Fruit fly (Drosophila melanogaster): Measurements from ENCODE around the gene PMCA.

The PMCA gene

DNA sequence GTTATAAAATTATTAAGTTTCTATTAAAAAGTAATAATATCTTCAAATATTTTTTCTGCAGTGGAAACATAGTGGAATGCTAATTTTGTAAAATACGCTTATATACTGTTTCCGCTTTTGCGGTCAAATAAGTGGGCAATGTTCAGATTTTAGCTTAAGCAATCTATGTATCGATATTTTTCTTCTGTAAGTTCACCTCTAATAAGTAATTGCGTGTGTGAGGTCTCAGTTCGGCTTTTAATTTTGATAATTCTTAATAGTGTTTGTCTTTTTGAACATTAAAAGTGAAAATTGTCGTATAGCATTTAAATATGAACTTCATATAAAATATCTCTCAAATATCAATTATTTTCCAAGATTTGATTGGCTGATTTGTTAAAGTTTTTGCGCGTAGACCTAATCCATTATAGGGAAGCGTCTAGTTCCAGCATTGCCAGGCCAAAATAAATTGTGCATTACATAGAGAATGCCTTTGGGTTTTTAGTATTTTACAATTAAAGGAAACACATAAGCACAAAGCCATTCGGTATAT is 1.1 kb upstream of the PMCA start, which contains the start of gene Hcf (continued):
- TF ChIP-seq CG12659 (GFP tag; optimal IDR thresholded peaks at IDR 0.05): peak; percentile 76
- TF ChIP-seq stc (GFP tag; IDR thresholded peaks at IDR 0.05): no peak
- no peak for TF ChIP-seq CG8924 (tag; optimal IDR thresholded peaks at IDR 0.05)
- no peak for TF ChIP-seq fd102C (GFP tag; optimal IDR thresholded peaks at IDR 0.05)
- TF ChIP-seq shn (GFP tag; optimal IDR thresholded peaks at IDR 0.05): no peak
- TF ChIP-seq run (tag; optimal IDR thresholded peaks at IDR 0.05): no peak
- TF ChIP-seq CG4282 (GFP tag; optimal IDR thresholded peaks at IDR 0.05): no peak
- TF ChIP-seq sisA (GFP tag; IDR thresholded peaks at IDR 0.05): no peak
- TF ChIP-seq Doc2 (GFP tag; IDR thresholded peaks at IDR 0.05): no peak
- no peak for TF ChIP-seq chif (GFP tag; optimal IDR thresholded peaks at IDR 0.05)
- no peak for TF ChIP-seq Deaf1 (tag; optimal IDR thresholded peaks at IDR 0.05)
- TF ChIP-seq NK7.1 (GFP tag; optimal IDR thresholded peaks at IDR 0.05): no peak
- TF ChIP-seq Fer1 (GFP tag; optimal IDR thresholded peaks at IDR 0.05): no peak
- no peak for TF ChIP-seq CG15011 (GFP tag; optimal IDR thresholded peaks at IDR 0.05)
- no peak for TF ChIP-seq Myb (GFP tag; optimal IDR thresholded peaks at IDR 0.05)
- TF ChIP-seq CG11695 (GFP tag; IDR thresholded peaks at IDR 0.05): no peak
- TF ChIP-seq H15 (GFP tag; IDR thresholded peaks at IDR 0.05): no peak
- TF ChIP-seq NC2β (GFP tag; optimal IDR thresholded peaks at IDR 0.05): no peak
- no peak for TF ChIP-seq CG15514 (GFP tag; optimal IDR thresholded peaks at IDR 0.05)
- no peak for TF ChIP-seq mirr (GFP tag; optimal IDR thresholded peaks at IDR 0.05)
- no peak for TF ChIP-seq Rx (GFP tag; IDR thresholded peaks at IDR 0.05)
- no peak for TF ChIP-seq kni (GFP tag; optimal IDR thresholded peaks at IDR 0.05)
- no peak for TF ChIP-seq twi (tag; optimal IDR thresholded peaks at IDR 0.05)
- peak; percentile 13 for TF ChIP-seq slou (GFP tag; optimal IDR thresholded peaks at IDR 0.05)
- TF ChIP-seq gem (tag; optimal IDR thresholded peaks at IDR 0.05): peak; percentile 46
- TF ChIP-seq dysf (GFP tag; IDR thresholded peaks at IDR 0.05): no peak
- TF ChIP-seq Atf-2 (GFP tag; optimal IDR thresholded peaks at IDR 0.05): no peak
- TF ChIP-seq Hr78 (GFP tag; optimal IDR thresholded peaks at IDR 0.05): no peak
- TF ChIP-seq CG31365 (tag; optimal IDR thresholded peaks at IDR 0.05): no peak
- peak; percentile 52 for TF ChIP-seq Ets97D (GFP tag; optimal IDR thresholded peaks at IDR 0.05)
- no peak for TF ChIP-seq HLH3B (GFP tag; IDR thresholded peaks at IDR 0.05)
- TF ChIP-seq Aef1 (GFP tag; IDR thresholded peaks at IDR 0.05): no peak
- no peak for TF ChIP-seq da (GFP tag; optimal IDR thresholded peaks at IDR 0.05)
- TF ChIP-seq CG17328 (GFP tag; IDR thresholded peaks at IDR 0.05): no peak
- no peak for TF ChIP-seq gt (GFP tag; IDR thresholded peaks at IDR 0.05)
- no peak for TF ChIP-seq so (GFP tag; IDR thresholded peaks at IDR 0.05)
- TF ChIP-seq HLHmδ (GFP tag; optimal IDR thresholded peaks at IDR 0.05): no peak
- TF ChIP-seq ken (GFP tag; IDR thresholded peaks at IDR 0.05): no peak
- TF ChIP-seq sr (GFP tag; IDR thresholded peaks at IDR 0.05): no peak
- no peak for TF ChIP-seq NC2α (GFP tag; optimal IDR thresholded peaks at IDR 0.05)
- no peak for TF ChIP-seq emc (GFP tag; optimal IDR thresholded peaks at IDR 0.05)

dm6 chr4:358930-359268 is 182 bp upstream of the PMCA start:
- peak; percentile 90 for TF ChIP-seq CG9437 (GFP tag; optimal IDR thresholded peaks at IDR 0.05)
- peak; percentile 85 for TF ChIP-seq pros (GFP tag; optimal IDR thresholded peaks at IDR 0.05)
- peak; percentile 8 for TF ChIP-seq Sry-δ (GFP tag; optimal IDR thresholded peaks at IDR 0.05)
- peak; percentile 11 for TF ChIP-seq exex (tag; optimal IDR thresholded peaks at IDR 0.05)
- peak; percentile 25 for TF ChIP-seq gem (tag; optimal IDR thresholded peaks at IDR 0.05)
- no peak for TF ChIP-seq Doc2 (GFP tag; IDR thresholded peaks at IDR 0.05)

Measured in whole organism, embryonic.